Worm (Caenorhabditis elegans) whole organism, L2 larva: ENCODE data around the gene srv-21.

ENCODE experiments used
- C34F6.9 ChIP-seq: fragments of 150-350 bp; optimal IDR thresholded peaks from 2 replicates; lab custom pipeline; 2014; ENCODE audit warnings: missing biosample characterization, missing genetic modification characterization
- ZK546.5 ChIP-seq: sonication (generic microtip); optimal IDR thresholded peaks from 2 replicates; lab custom pipeline; 2017; ENCODE audit warnings: missing biosample characterization, missing genetic modification characterization
- egl-27 ChIP-seq: sonication (generic microtip); optimal IDR thresholded peaks from 3 replicates; lab custom pipeline; 2017; ENCODE audit warnings: missing biosample characterization, missing genetic modification reagents, missing genetic modification characterization
- mbf-1 ChIP-seq: sonication (generic microtip); optimal IDR thresholded peaks from 2 replicates; lab custom pipeline; 2017; ENCODE audit warnings: missing biosample characterization, missing genetic modification characterization
- nhr-12 ChIP-seq: fragments of 150-350 bp; optimal IDR thresholded peaks from 2 replicates; lab custom pipeline; 2014; ENCODE audit warnings: missing biosample characterization, missing genetic modification characterization
- nhr-77 ChIP-seq: fragments of 150-350 bp; optimal IDR thresholded peaks from 2 replicates; lab custom pipeline; 2014; ENCODE audit warnings: missing biosample characterization, missing genetic modification characterization
- peb-1 ChIP-seq: fragments of 150-350 bp; optimal IDR thresholded peaks from 2 replicates; lab custom pipeline; 2014; ENCODE audit warnings: missing biosample characterization, missing genetic modification characterization
- skn-1 ChIP-seq: sonication (generic microtip); optimal IDR thresholded peaks from 2 replicates; lab custom pipeline; 2017; ENCODE audit warnings: missing biosample characterization, missing genetic modification characterization
- snpc-4 ChIP-seq: fragments of 150-350 bp; optimal IDR thresholded peaks from 2 replicates; lab custom pipeline; 2014; ENCODE audit warnings: missing biosample characterization, missing genetic modification characterization
- ztf-11 ChIP-seq: sonication (generic microtip); optimal IDR thresholded peaks from 2 replicates; lab custom pipeline; 2017; ENCODE audit warnings: missing biosample characterization, missing genetic modification characterization
- ztf-4 ChIP-seq: fragments of 150-350 bp; optimal IDR thresholded peaks from 2 replicates; lab custom pipeline; 2014; ENCODE audit warnings: missing biosample characterization, missing genetic modification characterization

ce11 chrIV:5895190-5895589 is 18.0 kb upstream of the srv-21 start, which contains the start of gene nspb-6:
- no peak for TF ChIP-seq mbf-1 (tag; lab: Kevin White, UChicago)
- TF ChIP-seq ztf-4 (tag; lab: Kevin White, UChicago): no peak
- TF ChIP-seq peb-1 (tag; lab: Kevin White, UChicago): no peak
- TF ChIP-seq skn-1 (tag; lab: Kevin White, UChicago): no peak
- TF ChIP-seq nhr-12: no peak
- TF ChIP-seq egl-27 (tag; lab: Kevin White, UChicago): no peak
- no peak for TF ChIP-seq ZK546.5 (tag; lab: Kevin White, UChicago)
- no peak for TF ChIP-seq ztf-11 (tag; lab: Kevin White, UChicago)
- TF ChIP-seq snpc-4 (tag; lab: Kevin White, UChicago): no peak
- no peak for TF ChIP-seq nhr-77
- TF ChIP-seq C34F6.9 (tag; lab: Kevin White, UChicago): no peak
